Worm (Caenorhabditis elegans) whole organism, early embryonic: ENCODE data around the gene mog-5.

Experiments used
- B0310.2 ChIP-seq: sonication (generic microtip); optimal IDR thresholded peaks from 2 replicates; lab custom pipeline; 2016; ENCODE audit warnings: mild to moderate bottlenecking, missing genetic modification characterization, missing compliant biosample characterization
- F13C5.2 ChIP-seq: sonication (generic microtip); optimal IDR thresholded peaks from 2 replicates; lab custom pipeline; 2017; ENCODE audit warnings: mild to moderate bottlenecking, missing genetic modification characterization, inconsistent platforms, missing compliant biosample characterization
- aly-1 ChIP-seq: sonication (generic microtip); optimal IDR thresholded peaks from 2 replicates; lab custom pipeline; 2016; ENCODE audit warnings: missing genetic modification characterization, missing compliant biosample characterization
- ama-1 ChIP-seq: fragments of 150-350 bp; optimal IDR thresholded peaks from 2 replicates; lab custom pipeline; 2014
- ceh-13 ChIP-seq: fragments of 200-800 bp; sonication (Bioruptor generic); optimal IDR thresholded peaks from 2 replicates; lab custom pipeline; 2018; ENCODE audit warnings: mild to moderate bottlenecking, missing genetic modification characterization, missing compliant biosample characterization
- ceh-36 ChIP-seq: sonication (generic microtip); optimal IDR thresholded peaks from 2 replicates; lab custom pipeline; 2016; ENCODE audit warnings: missing genetic modification characterization, inconsistent platforms, missing compliant biosample characterization
- ets-7 ChIP-seq: sonication (generic microtip); optimal IDR thresholded peaks from 2 replicates; lab custom pipeline; 2016; ENCODE audit warnings: missing genotype, missing genetic modification characterization, missing compliant biosample characterization
- flt-1 ChIP-seq: fragments of 200-800 bp; sonication (Bioruptor generic); IDR thresholded peaks from 2 replicates; pipeline ENCODE4 v1.3.6; 2022; ENCODE audit warnings: missing genetic modification characterization, missing compliant biosample characterization
- hmbx-1 ChIP-seq: sonication (generic microtip); optimal IDR thresholded peaks from 2 replicates; lab custom pipeline; 2016; ENCODE audit warnings: mild to moderate bottlenecking, missing genetic modification characterization, missing compliant biosample characterization
- hmg-4 ChIP-seq: fragments of 200-800 bp; sonication (Bioruptor generic); optimal IDR thresholded peaks from 2 replicates; lab custom pipeline; 2018; ENCODE audit warnings: mild to moderate bottlenecking, missing genetic modification characterization, missing compliant biosample characterization
- hnd-1 ChIP-seq: sonication (generic microtip); optimal IDR thresholded peaks from 2 replicates; lab custom pipeline; 2016; ENCODE audit warnings: missing genetic modification characterization, missing compliant biosample characterization
- pes-1 ChIP-seq: fragments of 200-800 bp; sonication (Bioruptor generic); IDR thresholded peaks from 2 replicates; pipeline ENCODE4 v1.3.6; 2022; ENCODE audit warnings: missing genetic modification reagents, missing genetic modification characterization, missing compliant biosample characterization
- scrt-1 ChIP-seq: fragments of 200-800 bp; sonication (Bioruptor generic); IDR thresholded peaks from 2 replicates; pipeline ENCODE4 v1.3.6; 2022; ENCODE audit warnings: missing genetic modification characterization, missing compliant biosample characterization
- sea-1 ChIP-seq: fragments of 200-800 bp; sonication (Bioruptor generic); conservative IDR thresholded peaks from 2 replicates; pipeline ENCODE4 v1.3.6; 2022; ENCODE audit warnings: missing genetic modification characterization, missing compliant biosample characterization
- tbx-11 ChIP-seq: fragments of 200-800 bp; sonication (Bioruptor generic); IDR thresholded peaks from 2 replicates; pipeline ENCODE4 v1.3.6; 2022; ENCODE audit warnings: missing genetic modification characterization, missing compliant biosample characterization
- tbx-37 ChIP-seq: fragments of 200-800 bp; sonication (Bioruptor generic); conservative IDR thresholded peaks from 2 replicates; pipeline ENCODE4 v1.3.6; 2022; ENCODE audit warnings: missing genetic modification reagents, missing genetic modification characterization, missing compliant biosample characterization
- tra-4 ChIP-seq: sonication (generic microtip); optimal IDR thresholded peaks from 2 replicates; lab custom pipeline; 2017; ENCODE audit warnings: missing genetic modification characterization, missing compliant biosample characterization

The mog-5 gene

DNA sequence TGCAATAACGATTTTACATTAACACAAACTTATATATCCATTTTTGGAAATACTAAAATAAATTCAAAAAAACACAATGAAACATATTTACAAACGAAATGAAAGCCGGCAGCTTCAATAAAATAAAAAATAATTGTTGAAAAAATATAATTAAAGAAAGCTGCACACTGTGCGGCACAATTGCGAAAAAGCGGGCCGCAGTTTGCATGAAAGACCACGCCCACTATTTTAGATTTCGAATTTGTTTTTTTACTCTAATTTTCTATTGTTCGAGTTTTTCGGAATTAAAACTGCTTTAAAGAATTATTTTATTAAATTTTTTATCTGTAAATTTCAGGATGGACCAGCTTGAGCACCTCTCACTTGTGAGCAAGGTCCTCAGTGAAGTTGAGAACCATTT, at the start of gene mog-5:
TSS of gene mog-5 (plus strand) at position 338 of the 400 bp plus-strand sequence.
- TF ChIP-seq F13C5.2 (tag; lab: Kevin White, UChicago): peak; percentile 83
- no peak for TF ChIP-seq hmg-4 (GFP tag; lab: Kevin White, UChicago)
- no peak for TF ChIP-seq hmbx-1 (tag; lab: Kevin White, UChicago)
- 0 out of 2 replicates have a peak, but pooled peaks have one; percentile 46 for TF ChIP-seq scrt-1 (GFP tag; lab: Robert Waterston, UW)
- no peak for TF ChIP-seq B0310.2
- TF ChIP-seq ceh-13 (GFP tag; lab: Kevin White, UChicago): peak; percentile 9
- TF ChIP-seq ama-1: no peak
- 0 out of 2 replicates have a peak, but pooled peaks have one; percentile 55 for TF ChIP-seq sea-1 (GFP tag; lab: Robert Waterston, UW)
- TF ChIP-seq tbx-11 (GFP tag; lab: Robert Waterston, UW): peak; percentile 65; the same call in 1 of the 2 replicates
- TF ChIP-seq aly-1 (tag; lab: Kevin White, UChicago): no peak
- TF ChIP-seq pes-1 (GFP tag; lab: Robert Waterston, UW): no peak; the same call in 1 of the 2 replicates
- peak; percentile 65 for TF ChIP-seq flt-1 (GFP tag; lab: Robert Waterston, UW)
- TF ChIP-seq tra-4 (tag; lab: Kevin White, UChicago): no peak
- no peak for TF ChIP-seq ceh-36
- TF ChIP-seq hnd-1 (tag; lab: Kevin White, UChicago): no peak
- TF ChIP-seq tbx-37 (GFP tag; lab: Robert Waterston, UW): no peak
- TF ChIP-seq ets-7 (tag; lab: Kevin White, UChicago): no peak

DNA sequence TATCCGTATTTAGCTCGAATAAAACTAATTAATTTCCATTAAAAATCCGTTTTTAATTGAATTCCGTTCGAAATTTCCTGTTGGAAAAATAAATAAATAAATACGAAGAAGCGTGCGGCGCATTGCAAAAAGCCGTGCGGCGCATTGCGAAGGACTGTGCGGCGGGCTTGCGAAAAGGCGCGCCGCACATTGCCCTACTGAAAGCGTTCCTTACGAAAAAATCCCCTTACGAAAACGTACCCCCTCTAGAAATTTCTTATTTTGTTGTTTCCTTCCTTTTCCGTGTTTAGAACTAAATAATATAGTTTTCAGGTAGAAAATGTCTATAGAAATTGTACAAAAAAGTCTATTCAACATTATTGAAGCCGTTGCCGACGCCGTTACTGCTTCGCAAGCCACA, 49.0 kb upstream of the mog-5 start, which contains the start of gene F09E5.8:
TSS of gene F09E5.8 (plus strand) at position 313 of the 400 bp plus-strand sequence.
- TF ChIP-seq scrt-1 (GFP tag; lab: Robert Waterston, UW) (0 out of 2 replicates have a peak, but pooled peaks have one; percentile 35), tbx-11 (GFP tag; lab: Robert Waterston, UW) (peak; percentile 76), pes-1 (GFP tag; lab: Robert Waterston, UW) (peak; percentile 81)

DNA sequence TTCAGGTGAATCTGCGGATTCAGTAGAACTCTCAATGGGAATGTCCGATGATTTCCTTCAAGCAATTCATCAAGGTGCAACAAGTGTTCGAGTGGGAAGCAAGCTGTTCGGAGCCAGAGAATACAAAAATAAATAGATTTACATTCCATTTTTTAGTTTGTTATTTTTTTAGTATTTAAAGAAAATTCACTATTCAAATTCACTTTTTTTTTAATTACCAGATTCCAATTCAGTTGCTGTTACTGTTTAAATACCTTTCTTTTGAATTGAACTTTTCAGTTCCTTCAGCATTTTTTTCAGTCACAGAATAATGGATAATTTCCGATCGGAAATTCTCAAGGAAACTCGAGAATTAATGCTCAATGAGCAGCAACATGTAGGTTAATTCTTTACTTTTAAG, 47.5 kb upstream of the mog-5 start, which contains the start of gene F09E5.7:
TSS of gene F09E5.7 (plus strand) at position 301 of the 400 bp plus-strand sequence.
- TF ChIP-seq aly-1 (tag; lab: Kevin White, UChicago): no peak
- TF ChIP-seq ets-7 (tag; lab: Kevin White, UChicago): no peak
- no peak for TF ChIP-seq hmbx-1 (tag; lab: Kevin White, UChicago)
- TF ChIP-seq tbx-37 (GFP tag; lab: Robert Waterston, UW): no peak
- no peak for TF ChIP-seq pes-1 (GFP tag; lab: Robert Waterston, UW)
- TF ChIP-seq ceh-36: no peak

DNA sequence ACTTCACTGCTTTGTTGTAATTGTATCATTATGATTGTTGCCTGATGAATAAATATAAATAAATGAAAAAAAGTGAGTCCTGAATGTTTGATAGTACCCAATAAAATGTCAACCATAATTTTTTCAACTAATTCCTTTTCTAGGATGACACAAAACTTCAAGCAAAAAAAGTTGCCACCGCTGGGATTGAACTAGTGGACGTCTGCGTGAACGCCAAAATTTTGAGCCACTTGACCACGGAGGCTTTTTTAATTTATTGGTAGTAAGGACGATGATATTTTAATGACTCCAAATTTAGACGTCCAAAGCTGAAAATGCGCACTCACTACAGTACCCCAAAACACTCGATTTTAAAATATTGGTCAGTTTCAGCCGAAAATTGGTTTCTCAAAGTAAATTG, 45.7 kb upstream of the mog-5 start:
- TF ChIP-seq hnd-1 (tag; lab: Kevin White, UChicago) (no peak), scrt-1 (GFP tag; lab: Robert Waterston, UW) (no peak), pes-1 (GFP tag; lab: Robert Waterston, UW) (peak; percentile 46; the same call in 1 of the 2 replicates), aly-1 (tag; lab: Kevin White, UChicago) (no peak)

DNA sequence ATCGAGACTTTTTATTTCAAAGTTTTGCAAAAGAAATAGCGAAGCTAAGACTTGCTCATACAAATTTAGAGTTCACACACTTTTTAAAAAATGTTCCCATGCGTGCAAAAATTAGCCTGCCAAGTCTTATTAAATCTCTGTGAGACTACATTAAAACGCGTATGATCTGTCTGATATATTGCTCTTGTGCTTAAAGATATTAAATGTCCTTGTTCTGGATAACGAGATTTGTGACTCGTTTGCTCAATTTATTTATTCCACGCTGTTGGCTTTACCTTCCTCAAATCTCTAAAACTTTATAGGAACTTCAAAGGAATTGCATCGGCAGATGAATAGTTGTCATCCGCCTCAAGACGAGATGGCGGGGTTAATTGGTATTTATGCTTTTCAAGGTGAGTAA, 44.0 kb upstream of the mog-5 start, which contains the start of gene srg-69:
TSS of gene srg-69 (plus strand) at position 301 of the 400 bp plus-strand sequence.
- TF ChIP-seq hnd-1 (tag; lab: Kevin White, UChicago) (no peak), flt-1 (GFP tag; lab: Robert Waterston, UW) (no peak), hmg-4 (GFP tag; lab: Kevin White, UChicago) (no peak), ets-7 (tag; lab: Kevin White, UChicago) (no peak)

DNA sequence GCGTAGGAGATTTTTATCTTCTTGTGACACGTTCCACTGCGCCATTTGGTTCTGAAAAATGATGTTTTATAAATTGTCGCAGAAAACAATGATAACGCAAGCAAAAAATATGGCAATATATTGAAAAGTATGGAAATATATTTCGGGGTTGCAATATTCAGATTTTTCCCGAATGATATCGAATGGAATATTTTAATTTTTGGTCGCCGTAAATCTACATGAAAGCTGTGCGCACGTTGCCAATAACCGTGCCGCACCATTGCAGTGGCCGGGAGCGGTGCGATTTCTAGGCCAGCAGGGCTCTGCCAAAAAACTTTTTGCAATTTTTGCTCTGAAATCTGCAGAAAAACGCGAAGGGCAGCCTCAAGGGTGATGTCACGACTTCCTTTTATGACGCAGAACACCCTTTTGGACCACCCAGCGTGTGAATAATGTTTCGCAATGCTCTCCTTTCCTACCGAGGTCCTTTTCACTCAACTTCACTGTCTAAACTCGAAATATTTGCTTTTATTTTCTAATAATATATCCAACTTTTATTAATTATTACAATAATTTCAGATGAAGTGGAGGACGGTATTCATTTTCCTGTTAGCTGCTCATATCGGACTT, 41.1 kb upstream of the mog-5 start, which contains the start of the genes F09E5.11 and bmy-1:
TSS of gene F09E5.11 (minus strand) at position 51 of the 609 bp plus-strand sequence.
TSS of gene bmy-1 (plus strand) at position 559 of the 609 bp plus-strand sequence.
- TF ChIP-seq hnd-1 (tag; lab: Kevin White, UChicago): no peak
- TF ChIP-seq hmg-4 (GFP tag; lab: Kevin White, UChicago): peak; percentile 74
- TF ChIP-seq ceh-36: no peak
- 0 out of 2 replicates have a peak, but pooled peaks have one; percentile 42 for TF ChIP-seq tbx-11 (GFP tag; lab: Robert Waterston, UW)
- TF ChIP-seq aly-1 (tag; lab: Kevin White, UChicago): no peak
- peak; percentile 23 for TF ChIP-seq ets-7 (tag; lab: Kevin White, UChicago)
- 0 out of 2 replicates have a peak, but pooled peaks have one; percentile 23 for TF ChIP-seq sea-1 (GFP tag; lab: Robert Waterston, UW)
- peak; percentile 74 for TF ChIP-seq pes-1 (GFP tag; lab: Robert Waterston, UW)
- TF ChIP-seq ama-1: no peak
- peak; percentile 61 for TF ChIP-seq F13C5.2 (tag; lab: Kevin White, UChicago)
- TF ChIP-seq tbx-37 (GFP tag; lab: Robert Waterston, UW): peak; percentile 79
- TF ChIP-seq ceh-13 (GFP tag; lab: Kevin White, UChicago): peak; percentile 21
- no peak for TF ChIP-seq hmbx-1 (tag; lab: Kevin White, UChicago)
- no peak for TF ChIP-seq scrt-1 (GFP tag; lab: Robert Waterston, UW)
- TF ChIP-seq B0310.2: no peak
- TF ChIP-seq tra-4 (tag; lab: Kevin White, UChicago): no peak
- TF ChIP-seq flt-1 (GFP tag; lab: Robert Waterston, UW): 0 out of 2 replicates have a peak, but pooled peaks have one; percentile 11

DNA sequence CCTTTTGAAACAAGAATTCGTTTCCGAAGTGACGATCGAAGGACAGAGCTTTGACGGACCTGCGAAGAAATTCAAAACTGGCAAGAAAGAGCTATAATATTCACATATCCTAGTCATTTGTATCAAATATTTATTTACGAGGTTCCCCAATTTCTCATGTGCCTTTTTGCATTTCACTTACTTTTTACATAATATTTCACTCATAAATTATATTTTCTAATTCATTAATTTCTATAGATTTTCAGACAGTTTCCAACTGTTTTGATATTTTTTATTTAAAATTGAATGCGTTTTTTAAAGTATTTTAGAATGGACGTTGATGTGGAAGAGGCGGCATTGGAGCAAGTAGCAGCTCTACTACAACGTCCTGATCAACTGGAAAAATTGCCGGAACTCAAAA, 40.1 kb upstream of the mog-5 start, which contains the start of gene sec-6:
TSS of gene sec-6 (plus strand) at position 301 of the 400 bp plus-strand sequence.
- no peak for TF ChIP-seq aly-1 (tag; lab: Kevin White, UChicago)
- no peak for TF ChIP-seq tbx-37 (GFP tag; lab: Robert Waterston, UW)
